Worm (Caenorhabditis elegans) whole organism, midembryonic: Measurements from ENCODE around the gene ZC449.1.

Experiments
- T22C8.4 ChIP-seq: fragments of 200-800 bp; sonication (Bioruptor generic); IDR thresholded peaks from 2 replicates; pipeline ENCODE4 v1.3.6; 2022; ENCODE audit warnings: missing genetic modification characterization, missing compliant biosample characterization
- cog-1 ChIP-seq: sonication (generic microtip); optimal IDR thresholded peaks from 2 replicates; lab custom pipeline; 2016; ENCODE audit warnings: missing genetic modification characterization, missing compliant biosample characterization
- flt-1 ChIP-seq: fragments of 200-800 bp; sonication (Bioruptor generic); IDR thresholded peaks from 2 replicates; pipeline ENCODE4 v1.3.6; 2022; ENCODE audit warnings: missing genetic modification characterization, missing compliant biosample characterization
- klf-2 ChIP-seq: fragments of 200-800 bp; sonication (Bioruptor generic); conservative IDR thresholded peaks from 2 replicates; pipeline ENCODE4 v1.3.6; 2022; ENCODE audit warnings: missing genetic modification reagents, missing genetic modification characterization, missing compliant biosample characterization
- med-1 ChIP-seq: sonication (generic microtip); optimal IDR thresholded peaks from 2 replicates; lab custom pipeline; 2017; ENCODE audit warnings: missing genetic modification characterization, mild to moderate bottlenecking, missing compliant biosample characterization, antibody characterized with exemption, missing genetic modification reagents; ENCODE audit not compliant: insufficient read depth
- ref-1 ChIP-seq: fragments of 200-800 bp; sonication (Bioruptor generic); conservative IDR thresholded peaks from 2 replicates; pipeline ENCODE4 v1.3.6; 2022; ENCODE audit warnings: missing genetic modification reagents, missing genetic modification characterization, missing compliant biosample characterization
- tab-1 ChIP-seq: fragments of 200-800 bp; sonication (Bioruptor generic); IDR thresholded peaks from 2 replicates; pipeline ENCODE4 v1.3.6; 2022; ENCODE audit warnings: missing genetic modification characterization, missing compliant biosample characterization
- ztf-23 ChIP-seq: fragments of 200-800 bp; sonication (Bioruptor generic); IDR thresholded peaks from 2 replicates; pipeline ENCODE4 v1.3.6; 2022; ENCODE audit warnings: missing genetic modification reagents, missing genetic modification characterization, missing compliant biosample characterization
- ztf-29 ChIP-seq: fragments of 200-800 bp; sonication (Bioruptor generic); IDR thresholded peaks from 2 replicates; pipeline ENCODE4 v1.3.6; 2022; ENCODE audit warnings: missing genetic modification reagents, missing genetic modification characterization, missing compliant biosample characterization

- TF ChIP-seq med-1 (GFP tag; lab: Kevin White, UChicago) (no peak), ref-1 (GFP tag; lab: Robert Waterston, UW) (no peak), T22C8.4 (GFP tag; lab: Robert Waterston, UW) (no peak), ztf-29 (GFP tag; lab: Robert Waterston, UW) (no peak), cog-1 (tag; lab: Kevin White, UChicago) (no peak), flt-1 (no peak), klf-2 (GFP tag; lab: Robert Waterston, UW) (no peak), ztf-23 (GFP tag; lab: Robert Waterston, UW) (no peak), tab-1 (GFP tag; lab: Robert Waterston, UW) (no peak)
These were observed 47.7 kb upstream of the ZC449.1 start, which contains the start of gene lfi-1 for ce11 chrX:4976530-4976929.
